Fruit fly (Drosophila melanogaster) whole organism, embryonic: Measurements from ENCODE around the gene Lim1.

Experiments
- ATbp ChIP-seq: fragments of 200-800 bp; sonication (Bioruptor generic); optimal IDR thresholded peaks from 2 replicates; lab custom pipeline; 2017; ENCODE audit warnings: missing biosample characterization, mild to moderate bottlenecking, missing genetic modification characterization, missing genetic modification reagents
- B-H2 ChIP-seq: fragments of 200-800 bp; sonication (Bioruptor generic); optimal IDR thresholded peaks from 2 replicates; lab custom pipeline; 2018; ENCODE audit warnings: missing biosample characterization, mild to moderate bottlenecking, missing genetic modification characterization
- CG10267 ChIP-seq: fragments of 200-800 bp; sonication (Bioruptor generic); optimal IDR thresholded peaks from 2 replicates; lab custom pipeline; 2018; ENCODE audit warnings: missing biosample characterization, mild to moderate bottlenecking, missing genetic modification characterization, moderate library complexity
- CG11085 ChIP-seq: fragments of 200-800 bp; sonication (Bioruptor generic); IDR thresholded peaks from 2 replicates; pipeline ENCODE4 v1.3.6; 2022; ENCODE audit warnings: missing biosample characterization, missing genetic modification characterization
- CG11560 ChIP-seq: fragments of 200-800 bp; sonication (Bioruptor generic); IDR thresholded peaks from 3 replicates; pipeline ENCODE4 v1.3.6; 2022; ENCODE audit warnings: missing biosample characterization, missing genetic modification characterization
- CG11696 ChIP-seq: fragments of 200-800 bp; sonication (Bioruptor generic); IDR thresholded peaks from 2 replicates; pipeline ENCODE4 v1.3.6; 2022; ENCODE audit warnings: missing biosample characterization, missing genetic modification characterization
- CG12071 ChIP-seq: fragments of 200-800 bp; sonication (Bioruptor generic); optimal IDR thresholded peaks from 3 replicates; lab custom pipeline; 2018; ENCODE audit warnings: missing biosample characterization, mild to moderate bottlenecking, missing genetic modification characterization
- CG13424 ChIP-seq: fragments of 200-800 bp; sonication (Bioruptor generic); optimal IDR thresholded peaks from 2 replicates; lab custom pipeline; 2019; ENCODE audit warnings: missing biosample characterization, mild to moderate bottlenecking, missing genetic modification characterization, moderate library complexity
- CG15601 ChIP-seq: fragments of 200-800 bp; sonication (Bioruptor generic); optimal IDR thresholded peaks from 3 replicates; lab custom pipeline; 2019; ENCODE audit warnings: missing biosample characterization, mild to moderate bottlenecking, missing genetic modification characterization, moderate library complexity
- CG1603 ChIP-seq: fragments of 200-800 bp; sonication (Bioruptor generic); optimal IDR thresholded peaks from 2 replicates; lab custom pipeline; 2019; ENCODE audit warnings: missing biosample characterization, mild to moderate bottlenecking, missing genetic modification characterization, moderate library complexity
- CG18262 ChIP-seq: fragments of 200-800 bp; optimal IDR thresholded peaks from 3 replicates; lab custom pipeline; 2019; ENCODE audit warnings: missing biosample characterization, mild to moderate bottlenecking, missing genetic modification characterization, moderate library complexity
- CG18764 ChIP-seq: fragments of 200-800 bp; sonication (Bioruptor generic); optimal IDR thresholded peaks from 3 replicates; lab custom pipeline; 2016; ENCODE audit warnings: missing biosample characterization, missing genetic modification characterization
- CG4707 ChIP-seq: fragments of 200-800 bp; sonication (Bioruptor generic); optimal IDR thresholded peaks from 2 replicates; lab custom pipeline; 2018; ENCODE audit warnings: missing biosample characterization, mild to moderate bottlenecking, missing genetic modification characterization, moderate library complexity
- CG4854 ChIP-seq: fragments of 200-800 bp; sonication (Bioruptor generic); optimal IDR thresholded peaks from 2 replicates; lab custom pipeline; 2016; ENCODE audit warnings: missing biosample characterization, missing genetic modification characterization, inconsistent platforms
- CG8388 ChIP-seq: fragments of 200-800 bp; sonication (Bioruptor generic); optimal IDR thresholded peaks from 2 replicates; lab custom pipeline; 2019; ENCODE audit warnings: missing biosample characterization, mild to moderate bottlenecking, missing genetic modification characterization, moderate library complexity
- CoRest ChIP-seq: fragments of 200-800 bp; sonication (Bioruptor generic); optimal IDR thresholded peaks from 3 replicates; lab custom pipeline; 2018; ENCODE audit warnings: missing biosample characterization, mild to moderate bottlenecking, missing genetic modification characterization, moderate library complexity
- D ChIP-seq, 2 experiments: fragments of 200-800 bp in 1 of 2; fragments of >200 bp in 1 of 2; sonication (Bioruptor generic) in 1 of 2; optimal IDR thresholded peaks; 2 replicates in 1 of 2; 3 replicates in 1 of 2; lab custom pipeline; 2017; ENCODE audit warnings: mild to moderate bottlenecking in 1 of 2, missing biosample characterization in 1 of 2, missing genetic modification characterization in 1 of 2, missing genetic modification reagents in 1 of 2
- Ets65A ChIP-seq: fragments of 200-800 bp; sonication (Bioruptor generic); peaks from one replicate; lab custom pipeline; 2016; ENCODE audit warnings: missing biosample characterization, missing genetic modification characterization
- Max ChIP-seq: fragments of 200-800 bp; sonication (Bioruptor generic); optimal IDR thresholded peaks from 2 replicates; lab custom pipeline; 2016; ENCODE audit warnings: missing biosample characterization, mild to moderate bottlenecking, missing genetic modification characterization
- Med ChIP-seq: fragments of 200-800 bp; sonication (Bioruptor generic); peaks from one replicate; lab custom pipeline; 2016; ENCODE audit warnings: missing biosample characterization, missing genetic modification characterization, mild to moderate bottlenecking, inconsistent platforms, moderate library complexity
- NK7.1 ChIP-seq: fragments of 200-800 bp; sonication (Bioruptor generic); optimal IDR thresholded peaks from 3 replicates; lab custom pipeline; 2016; ENCODE audit warnings: missing biosample characterization, missing genetic modification characterization
- Ptx1 ChIP-seq: fragments of 200-800 bp; sonication (Bioruptor generic); IDR thresholded peaks from 2 replicates; pipeline ENCODE4 v1.3.6; 2022; ENCODE audit warnings: missing biosample characterization, missing genetic modification characterization
- Side ChIP-seq: fragments of 200-800 bp; sonication (Bioruptor generic); optimal IDR thresholded peaks from 2 replicates; lab custom pipeline; 2016; ENCODE audit warnings: missing biosample characterization, missing genetic modification characterization
- Ssrp ChIP-seq: fragments of 200-800 bp; sonication (Bioruptor generic); optimal IDR thresholded peaks from 2 replicates; lab custom pipeline; 2018; ENCODE audit warnings: missing biosample characterization, mild to moderate bottlenecking, missing genetic modification characterization, moderate library complexity
- ab ChIP-seq: fragments of 200-800 bp; sonication (Bioruptor generic); optimal IDR thresholded peaks from 2 replicates; lab custom pipeline; 2016; ENCODE audit warnings: missing biosample characterization, missing genetic modification characterization
- ara ChIP-seq: fragments of 200-800 bp; sonication (Bioruptor generic); IDR thresholded peaks from 2 replicates; pipeline ENCODE4 v1.3.6; 2022; ENCODE audit warnings: missing biosample characterization, missing genetic modification characterization
- bbx ChIP-seq: fragments of 200-800 bp; sonication (Bioruptor generic); IDR thresholded peaks from 2 replicates; pipeline ENCODE4 v1.3.6; 2022; ENCODE audit warnings: missing biosample characterization, missing genetic modification characterization; ENCODE audit not compliant: partially characterized antibody
- cg ChIP-seq: fragments of 200-800 bp; sonication (Bioruptor generic); optimal IDR thresholded peaks from 3 replicates; lab custom pipeline; 2019; ENCODE audit warnings: missing biosample characterization, mild to moderate bottlenecking, missing genetic modification characterization, moderate library complexity
- chm ChIP-seq: fragments of 200-800 bp; sonication (Bioruptor generic); IDR thresholded peaks from 2 replicates; pipeline ENCODE4 v1.3.6; 2022; ENCODE audit warnings: missing biosample characterization, missing genetic modification characterization
- ci ChIP-seq: fragments of 200-800 bp; sonication (Bioruptor generic); IDR thresholded peaks from 3 replicates; pipeline ENCODE4 v1.3.6; 2022; ENCODE audit warnings: missing biosample characterization, missing genetic modification characterization
- crp ChIP-seq, 2 experiments: fragments of 200-800 bp; sonication (Bioruptor generic); optimal IDR thresholded peaks; 2 replicates in 1 of 2; 3 replicates in 1 of 2; lab custom pipeline; 2017; ENCODE audit warnings: missing biosample characterization in 2 of 2, missing genetic modification characterization in 2 of 2, mild to moderate bottlenecking in 1 of 2, moderate library complexity in 1 of 2
- dmrt11E ChIP-seq: fragments of 200-800 bp; sonication (Bioruptor generic); optimal IDR thresholded peaks from 3 replicates; lab custom pipeline; 2018; ENCODE audit warnings: missing biosample characterization, mild to moderate bottlenecking, missing genetic modification characterization, moderate library complexity
- dmrt99B ChIP-seq: fragments of 200-800 bp; sonication (Bioruptor generic); optimal IDR thresholded peaks from 2 replicates; lab custom pipeline; 2018; ENCODE audit warnings: missing biosample characterization, mild to moderate bottlenecking, missing genetic modification characterization, moderate library complexity
- gem ChIP-seq: fragments of 200-800 bp; sonication (Bioruptor generic); optimal IDR thresholded peaks from 2 replicates; lab custom pipeline; 2019; ENCODE audit warnings: missing biosample characterization, mild to moderate bottlenecking, missing genetic modification characterization, moderate library complexity
- ham ChIP-seq: fragments of 200-800 bp; sonication (Bioruptor generic); IDR thresholded peaks from 2 replicates; pipeline ENCODE4 v1.3.6; 2022; ENCODE audit warnings: missing biosample characterization, missing genetic modification characterization
- kni ChIP-seq: fragments of 200-800 bp; sonication (Bioruptor generic); optimal IDR thresholded peaks from 3 replicates; lab custom pipeline; 2017; ENCODE audit warnings: mild to moderate bottlenecking, missing biosample characterization, missing genetic modification reagents, missing genetic modification characterization
- lmd ChIP-seq: fragments of 200-800 bp; sonication (Bioruptor generic); IDR thresholded peaks from 2 replicates; pipeline ENCODE4 v1.3.6; 2022; ENCODE audit warnings: missing biosample characterization, missing genetic modification characterization
- lola ChIP-seq, 3 experiments: fragments of >200 bp in 2 of 3; fragments of 200-800 bp in 1 of 3; sonication (Bioruptor generic) in 1 of 3; optimal IDR thresholded peaks; 2 replicates each; lab custom pipeline; 2017 to 2019; ENCODE audit warnings: missing biosample characterization in 3 of 3, missing genetic modification characterization in 3 of 3, mild to moderate bottlenecking in 1 of 3, moderate library complexity in 1 of 3
- lov ChIP-seq, 2 experiments: fragments of 200-800 bp in 1 of 2; fragments of >200 bp in 1 of 2; sonication (Bioruptor generic) in 1 of 2; IDR thresholded peaks in 1 of 2; optimal IDR thresholded peaks in 1 of 2; 2 replicates in 1 of 2; 3 replicates in 1 of 2; pipeline versions ENCODE4 v1.3.6 to Lab custom; 2017 to 2022; ENCODE audit warnings: missing biosample characterization in 1 of 2, missing genetic modification characterization in 1 of 2
- nom ChIP-seq: fragments of 200-800 bp; sonication (Bioruptor generic); optimal IDR thresholded peaks from 2 replicates; lab custom pipeline; 2017; ENCODE audit warnings: missing biosample characterization, missing genetic modification characterization, mild to moderate bottlenecking, moderate library complexity, missing genetic modification reagents
- p53 ChIP-seq: fragments of 200-800 bp; sonication (Bioruptor generic); optimal IDR thresholded peaks from 2 replicates; lab custom pipeline; 2016; ENCODE audit warnings: missing biosample characterization, missing genetic modification characterization
- phol ChIP-seq: fragments of 200-800 bp; sonication (Bioruptor generic); optimal IDR thresholded peaks from 3 replicates; lab custom pipeline; 2018; ENCODE audit warnings: missing biosample characterization, mild to moderate bottlenecking, missing genetic modification characterization, moderate library complexity
- repo ChIP-seq: fragments of 200-800 bp; sonication (Bioruptor generic); optimal IDR thresholded peaks from 2 replicates; lab custom pipeline; 2016; ENCODE audit warnings: missing biosample characterization, missing genetic modification characterization
- sens-2 ChIP-seq: fragments of 200-800 bp; sonication (Bioruptor generic); IDR thresholded peaks from 2 replicates; pipeline ENCODE4 v1.3.6; 2022; ENCODE audit warnings: missing biosample characterization, missing genetic modification characterization
- sim ChIP-seq: fragments of 200-800 bp; sonication (Bioruptor generic); IDR thresholded peaks from 2 replicates; pipeline ENCODE4 v1.3.6; 2022; ENCODE audit warnings: missing biosample characterization, missing genetic modification characterization
- so ChIP-seq: fragments of 200-800 bp; sonication (Bioruptor generic); IDR thresholded peaks from 3 replicates; pipeline ENCODE4 v1.3.6; 2022; ENCODE audit warnings: missing biosample characterization, missing genetic modification characterization
- ssp ChIP-seq: fragments of 200-800 bp; sonication (Bioruptor generic); IDR thresholded peaks from 2 replicates; pipeline ENCODE4 v1.3.6; 2022; ENCODE audit warnings: missing biosample characterization, missing genetic modification characterization
- ttk ChIP-seq: fragments of 200-800 bp; sonication (Bioruptor generic); IDR thresholded peaks from 2 replicates; pipeline ENCODE4 v2.1.2; 2022; ENCODE audit warnings: missing biosample characterization, missing genetic modification characterization
- unc-4 ChIP-seq: fragments of 200-800 bp; sonication (Bioruptor generic); IDR thresholded peaks from 2 replicates; pipeline ENCODE4 v1.3.6; 2022; ENCODE audit warnings: missing biosample characterization, missing genetic modification characterization; ENCODE audit not compliant: partially characterized antibody

Lim1 gene

dm6 chrX:8723393-8723987, 82.1 kb downstream of the Lim1 start (continued):
- TF ChIP-seq CG12071 (GFP tag; lab: Kevin White, UChicago) = no peak
- no peak for TF ChIP-seq ttk
- TF ChIP-seq lmd (GFP tag; lab: Robert Waterston, UW) = no peak
- TF ChIP-seq repo (GFP tag; lab: Kevin White, UChicago) = no peak
- no peak for TF ChIP-seq nom
- TF ChIP-seq CG10267 (tag; lab: Kevin White, UChicago) = peak; percentile 19
- TF ChIP-seq Med (GFP tag; lab: Kevin White, UChicago) = no peak
- no peak for TF ChIP-seq cg (GFP tag; lab: Kevin White, UChicago)
- TF ChIP-seq ci (GFP tag; lab: Robert Waterston, UW) = peak; percentile 46; the same call in 1 of the 3 replicates
- peak; percentile 48 for TF ChIP-seq gem (tag; lab: Kevin White, UChicago)
- TF ChIP-seq lola (GFP tag; optimal IDR thresholded peaks at IDR 0.05; lab: Kevin White, UChicago) = peak in 1 of 3 experiments; percentile 36
- TF ChIP-seq Ptx1 (GFP tag; lab: Robert Waterston, UW) = no peak
- TF ChIP-seq NK7.1 (GFP tag; lab: Kevin White, UChicago) = no peak
- TF ChIP-seq CG8388 (GFP tag; lab: Kevin White, UChicago) = peak; percentile 35
- TF ChIP-seq dmrt99B (tag; lab: Kevin White, UChicago) = peak; percentile 12
- no peak for TF ChIP-seq so (GFP tag; lab: Robert Waterston, UW)
- peak; percentile 5 for TF ChIP-seq CG13424 (tag; lab: Kevin White, UChicago)
- no peak for TF ChIP-seq D (optimal IDR thresholded peaks at IDR 0.05; lab: Kevin White, UChicago)
- peak; percentile 3 for TF ChIP-seq D (GFP tag; optimal IDR thresholded peaks at IDR 0.05; lab: Kevin White, UChicago)
- no peak for TF ChIP-seq CG11560 (tag; lab: Robert Waterston, UW)
- no peak for TF ChIP-seq unc-4 (GFP tag; lab: Robert Waterston, UW)
- no peak for TF ChIP-seq CG11085 (GFP tag; lab: Robert Waterston, UW)
- TF ChIP-seq bbx (GFP tag; lab: Robert Waterston, UW) = no peak
- no peak for TF ChIP-seq ham (GFP tag; lab: Robert Waterston, UW)
- no peak for TF ChIP-seq p53 (GFP tag; lab: Kevin White, UChicago)
- peak; percentile 25 for TF ChIP-seq phol (tag; lab: Kevin White, UChicago)
- TF ChIP-seq ara (GFP tag; lab: Robert Waterston, UW) = peak; percentile 33; the same call in 1 of the 2 replicates
- TF ChIP-seq CG11696 = no peak
- no peak for TF ChIP-seq lov (optimal IDR thresholded peaks at IDR 0.05; lab: Kevin White, UChicago)
- no peak for TF ChIP-seq lov (GFP tag; IDR thresholded peaks at IDR 0.05; lab: Robert Waterston, UW)
- peak; percentile 16 for TF ChIP-seq dmrt11E (tag; lab: Kevin White, UChicago)
- TF ChIP-seq chm (GFP tag; lab: Robert Waterston, UW) = no peak
- peak; percentile 37 for TF ChIP-seq ATbp
- TF ChIP-seq CG18764 (GFP tag; lab: Kevin White, UChicago) = no peak
- no peak for TF ChIP-seq B-H2
- TF ChIP-seq CG4707 (GFP tag; lab: Kevin White, UChicago) = no peak
- TF ChIP-seq Ets65A = peak; percentile 57
- no peak for TF ChIP-seq sens-2 (GFP tag; lab: Robert Waterston, UW)
- TF ChIP-seq Ssrp (tag; lab: Kevin White, UChicago) = no peak
- peak; percentile 3 for TF ChIP-seq CG1603 (tag; lab: Kevin White, UChicago)
- no peak for TF ChIP-seq Side
- peak; percentile 11 for TF ChIP-seq CoRest
- no peak for TF ChIP-seq crp (GFP tag; optimal IDR thresholded peaks at IDR 0.05; lab: Kevin White, UChicago)
- TF ChIP-seq sim (GFP tag; lab: Robert Waterston, UW) = no peak
- peak; percentile 14 for TF ChIP-seq CG15601 (tag; lab: Kevin White, UChicago)
- no peak for TF ChIP-seq Max (GFP tag; lab: Kevin White, UChicago)
- TF ChIP-seq CG4854 = no peak
- TF ChIP-seq CG18262 = peak; percentile 33
- TF ChIP-seq kni (GFP tag; lab: Kevin White, UChicago) = no peak
- no peak for TF ChIP-seq ssp
- no peak for TF ChIP-seq ab
